Worm (Caenorhabditis elegans) whole organism, L3 larva: ENCODE measurements around the gene Y38F2AL.12.
A peak's percentile ranks its signal among the peaks of the same experiment; 100 is the strongest.

Source experiments
- R02D3.7 ChIP-seq: fragments of 150-350 bp; optimal IDR thresholded peaks from 2 replicates; lab custom pipeline; 2014; ENCODE audit warnings: missing biosample characterization, missing genetic modification characterization
- aly-2 ChIP-seq: fragments of 150-350 bp; optimal IDR thresholded peaks from 2 replicates; lab custom pipeline; 2014; ENCODE audit warnings: missing biosample characterization, missing genetic modification characterization
- ama-1 ChIP-seq: fragments of 150-350 bp; optimal IDR thresholded peaks from 2 replicates; lab custom pipeline; 2018
- ceh-16 ChIP-seq: sonication (generic microtip); optimal IDR thresholded peaks from 2 replicates; lab custom pipeline; 2017; ENCODE audit warnings: missing biosample characterization, missing genetic modification characterization
- ceh-82 ChIP-seq: fragments of 150-350 bp; optimal IDR thresholded peaks from 2 replicates; lab custom pipeline; 2014; ENCODE audit warnings: missing biosample characterization, missing genetic modification characterization
- ceh-9 ChIP-seq: sonication (generic microtip); optimal IDR thresholded peaks from 2 replicates; lab custom pipeline; 2018; ENCODE audit warnings: missing biosample characterization, missing genetic modification characterization
- egl-27 ChIP-seq: sonication (generic microtip); optimal IDR thresholded peaks from 4 replicates; lab custom pipeline; 2017; ENCODE audit warnings: missing biosample characterization, missing genetic modification reagents, missing genetic modification characterization
- egl-5 ChIP-seq: fragments of 150-350 bp; optimal IDR thresholded peaks from 2 replicates; lab custom pipeline; 2017; ENCODE audit warnings: missing biosample characterization, missing genetic modification reagents, missing genetic modification characterization, inconsistent platforms
- elt-1 ChIP-seq: fragments of 150-350 bp; optimal IDR thresholded peaks from 2 replicates; lab custom pipeline; 2014; ENCODE audit warnings: missing biosample characterization, missing genetic modification characterization
- elt-2 ChIP-seq: sonication (generic microtip); optimal IDR thresholded peaks from 2 replicates; lab custom pipeline; 2016; ENCODE audit warnings: missing genetic modification reagents, mild to moderate bottlenecking, missing genetic modification characterization, missing compliant biosample characterization
- eor-1 ChIP-seq, 2 experiments: fragments of 150-350 bp; optimal IDR thresholded peaks; 2 replicates each; lab custom pipeline; 2014 to 2018; ENCODE audit warnings: missing biosample characterization in 2 of 2, missing genetic modification characterization in 2 of 2
- fkh-2 ChIP-seq: fragments of 150-350 bp; optimal IDR thresholded peaks from 2 replicates; lab custom pipeline; 2014; ENCODE audit warnings: missing biosample characterization, missing genetic modification reagents, missing genetic modification characterization
- fos-1 ChIP-seq: fragments of 150-350 bp; optimal IDR thresholded peaks from 2 replicates; lab custom pipeline; 2014; ENCODE audit warnings: missing biosample characterization, missing genetic modification characterization
- hmg-11 ChIP-seq: sonication (generic microtip); optimal IDR thresholded peaks from 2 replicates; lab custom pipeline; 2016; ENCODE audit warnings: missing genetic modification characterization, missing compliant biosample characterization
- lin-15B ChIP-seq: fragments of 150-350 bp; optimal IDR thresholded peaks from 2 replicates; lab custom pipeline; 2014; ENCODE audit warnings: missing biosample characterization, missing genetic modification characterization
- lsy-12 ChIP-seq: sonication (generic microtip); optimal IDR thresholded peaks from 2 replicates; lab custom pipeline; 2016; ENCODE audit warnings: mild to moderate bottlenecking, missing genetic modification characterization, missing compliant biosample characterization
- mdl-1 ChIP-seq: fragments of 150-350 bp; optimal IDR thresholded peaks from 2 replicates; lab custom pipeline; 2014; ENCODE audit warnings: missing biosample characterization, missing genetic modification characterization
- mml-1 ChIP-seq: fragments of 150-350 bp; sonication (generic microtip); optimal IDR thresholded peaks from 3 replicates; lab custom pipeline; 2014; ENCODE audit warnings: missing biosample characterization, missing genetic modification characterization
- nfya-1 ChIP-seq: sonication (generic microtip); optimal IDR thresholded peaks from 2 replicates; lab custom pipeline; 2017; ENCODE audit warnings: missing genetic modification characterization, mild to moderate bottlenecking, missing compliant biosample characterization, antibody characterized with exemption, moderate library complexity; ENCODE audit not compliant: insufficient read depth
- nhr-11 ChIP-seq: fragments of 150-350 bp; optimal IDR thresholded peaks from 2 replicates; lab custom pipeline; 2014; ENCODE audit warnings: missing biosample characterization, missing genetic modification characterization
- nhr-12 ChIP-seq: fragments of 150-350 bp; optimal IDR thresholded peaks from 2 replicates; lab custom pipeline; 2014; ENCODE audit warnings: missing biosample characterization, missing genetic modification characterization
- nhr-23 ChIP-seq: fragments of 150-350 bp; optimal IDR thresholded peaks from 2 replicates; lab custom pipeline; 2014; ENCODE audit warnings: missing biosample characterization, missing genetic modification reagents, missing genetic modification characterization
- nhr-25 ChIP-seq: sonication (generic microtip); optimal IDR thresholded peaks from 2 replicates; lab custom pipeline; 2017; ENCODE audit warnings: missing biosample characterization, missing genetic modification characterization
- nhr-28 ChIP-seq: fragments of 150-350 bp; optimal IDR thresholded peaks from 2 replicates; lab custom pipeline; 2014; ENCODE audit warnings: missing biosample characterization, missing genetic modification characterization
- nhr-76 ChIP-seq: fragments of 150-350 bp; sonication (generic microtip); optimal IDR thresholded peaks from 5 replicates; lab custom pipeline; 2014; ENCODE audit warnings: missing biosample characterization, missing genetic modification characterization
- pqm-1 ChIP-seq: fragments of 150-350 bp; optimal IDR thresholded peaks from 2 replicates; lab custom pipeline; 2017; ENCODE audit warnings: missing biosample characterization, missing genetic modification characterization, inconsistent platforms
- sea-2 ChIP-seq: fragments of 150-350 bp; sonication (generic microtip); optimal IDR thresholded peaks from 4 replicates; lab custom pipeline; 2014; ENCODE audit warnings: missing biosample characterization, missing genetic modification reagents, missing genetic modification characterization
- skn-1 ChIP-seq: fragments of 150-350 bp; optimal IDR thresholded peaks from 2 replicates; lab custom pipeline; 2014; ENCODE audit warnings: missing biosample characterization, missing genetic modification characterization
- snpc-4 ChIP-seq: fragments of 150-350 bp; optimal IDR thresholded peaks from 2 replicates; lab custom pipeline; 2014; ENCODE audit warnings: missing biosample characterization, missing genetic modification characterization
- tbx-2 ChIP-seq: sonication (generic microtip); optimal IDR thresholded peaks from 2 replicates; lab custom pipeline; 2016; ENCODE audit warnings: mild to moderate bottlenecking, missing genetic modification characterization, missing compliant biosample characterization
- unc-62 ChIP-seq: fragments of 150-350 bp; sonication (generic microtip); optimal IDR thresholded peaks from 4 replicates; lab custom pipeline; 2014; ENCODE audit warnings: missing biosample characterization, missing genetic modification reagents, missing genetic modification characterization
- zag-1 ChIP-seq: fragments of 150-350 bp; optimal IDR thresholded peaks from 2 replicates; lab custom pipeline; 2014; ENCODE audit warnings: missing biosample characterization, missing genetic modification characterization
- ztf-11 ChIP-seq: fragments of 150-350 bp; optimal IDR thresholded peaks from 2 replicates; lab custom pipeline; 2014; ENCODE audit warnings: missing biosample characterization, missing genetic modification characterization

Gene Y38F2AL.12

DNA sequence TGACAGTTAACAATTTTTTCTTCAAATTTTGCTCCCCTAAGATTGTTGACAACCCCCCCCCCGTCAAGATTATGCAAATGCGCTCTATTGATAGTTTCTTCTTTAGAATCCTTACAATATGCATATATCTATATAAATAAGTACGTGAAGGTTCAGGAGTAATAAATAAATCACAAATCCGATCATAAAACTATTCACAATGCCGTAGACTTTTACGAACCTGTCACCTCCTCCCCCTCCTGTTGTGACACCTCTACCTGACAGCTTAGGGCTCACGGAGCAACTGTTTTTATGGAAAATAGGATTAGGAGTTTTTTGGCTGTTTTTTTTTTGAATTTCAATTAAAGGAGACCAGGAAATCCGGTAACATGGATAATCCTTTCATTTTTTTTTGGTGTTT is 24.3 kb upstream of the Y38F2AL.12 start:
- TF ChIP-seq nhr-28 (tag; lab: Kevin White, UChicago) (no peak), ama-1 (no peak), ceh-82 (tag; lab: Kevin White, UChicago) (no peak), skn-1 (no peak), egl-27 (tag; lab: Kevin White, UChicago) (no peak), R02D3.7 (tag; lab: Kevin White, UChicago) (no peak), fkh-2 (tag; lab: Kevin White, UChicago) (no peak), tbx-2 (no peak), aly-2 (tag; lab: Kevin White, UChicago) (no peak), fos-1 (tag; lab: Kevin White, UChicago) (no peak), elt-1 (tag; lab: Kevin White, UChicago) (no peak), sea-2 (no peak), unc-62 (no peak), ceh-9 (no peak), nhr-12 (tag; lab: Kevin White, UChicago) (no peak)
- TF ChIP-seq, all 47 proteins: peak for 0

DNA sequence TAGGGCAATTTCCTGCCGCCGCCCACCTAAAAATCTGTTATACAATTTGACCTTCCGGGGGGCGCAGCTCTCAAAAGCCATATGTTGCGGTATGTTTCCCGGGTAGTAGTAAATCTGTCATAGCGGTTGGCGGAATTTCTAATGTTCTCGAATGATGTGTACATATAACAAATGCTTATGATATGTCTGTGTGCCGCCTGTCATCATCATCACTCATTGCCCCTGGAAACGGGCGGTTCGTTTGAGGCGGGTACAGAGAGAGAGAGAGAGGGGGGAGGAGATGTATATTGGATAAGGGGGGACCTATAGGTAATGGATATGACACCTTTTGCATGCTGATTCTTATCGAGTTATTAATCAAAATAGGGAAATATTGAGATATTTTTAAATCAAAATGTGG is 19.7 kb upstream of the Y38F2AL.12 start:
- TF ChIP-seq ztf-11 (tag; lab: Kevin White, UChicago) (no peak), sea-2 (no peak), ceh-82 (tag; lab: Kevin White, UChicago) (no peak), zag-1 (tag; lab: Kevin White, UChicago) (no peak), ama-1 (no peak), skn-1 (no peak), nhr-23 (no peak), nhr-76 (tag; lab: Kevin White, UChicago) (no peak)
- TF ChIP-seq, all 47 proteins: peak for 0

DNA sequence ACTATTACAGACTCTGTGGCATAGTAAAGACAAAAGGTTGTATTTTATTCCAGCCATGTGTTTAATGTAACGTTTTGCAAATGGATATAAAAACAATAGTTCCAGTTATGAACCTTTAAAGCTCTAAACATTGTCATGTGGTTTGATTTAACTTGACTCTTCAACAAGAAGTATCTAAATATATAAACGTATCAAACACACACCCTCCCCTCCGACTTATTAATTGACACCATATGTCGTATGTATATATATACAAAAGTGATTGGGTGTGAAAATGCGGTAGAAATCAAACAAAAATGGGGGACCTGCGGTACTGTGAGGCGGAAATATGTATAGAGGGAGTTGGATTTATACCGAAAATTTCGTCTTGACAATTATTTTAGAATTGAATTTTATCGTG is 18.0 kb upstream of the Y38F2AL.12 start:
- TF ChIP-seq mml-1: no peak
- no peak for TF ChIP-seq zag-1 (tag; lab: Kevin White, UChicago)
- no peak for TF ChIP-seq egl-5
- TF ChIP-seq sea-2: no peak
- no peak for TF ChIP-seq fos-1 (tag; lab: Kevin White, UChicago)
- TF ChIP-seq lsy-12 (tag; lab: Kevin White, UChicago): no peak
- no peak for TF ChIP-seq nfya-1 (tag; lab: Kevin White, UChicago)
- TF ChIP-seq nhr-11: no peak
- TF ChIP-seq R02D3.7 (tag; lab: Kevin White, UChicago): no peak
- no peak for TF ChIP-seq elt-2 (tag; lab: Kevin White, UChicago)
- no peak for TF ChIP-seq pqm-1 (tag; lab: Kevin White, UChicago)
- TF ChIP-seq hmg-11 (tag; lab: Kevin White, UChicago): no peak

DNA sequence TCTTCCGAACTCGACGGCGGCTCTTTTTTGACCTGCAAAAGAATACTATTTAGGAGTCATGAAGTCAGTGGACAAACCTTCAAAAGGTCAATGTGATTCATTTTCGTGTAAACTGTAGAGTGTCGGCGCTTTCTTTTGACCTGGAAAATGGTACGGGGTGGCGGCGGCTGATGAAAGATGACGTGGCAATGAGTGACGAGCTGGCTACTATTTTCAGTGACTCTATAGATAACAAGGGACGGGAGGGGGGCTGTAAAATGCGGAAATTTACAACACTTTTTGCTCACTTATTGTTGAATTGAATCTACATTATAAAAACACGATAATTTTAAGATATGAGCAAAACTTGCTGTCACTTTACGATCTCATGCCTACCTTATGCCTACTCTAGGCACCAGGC is 16.2 kb upstream of the Y38F2AL.12 start, which contains the start of gene lin-1:
Gene lin-1, minus strand, starts transcription at position 101 of the 400 bp plus-strand sequence.
- TF ChIP-seq mdl-1 (tag; lab: Kevin White, UChicago) (no peak), nhr-25 (no peak), fkh-2 (tag; lab: Kevin White, UChicago) (no peak), snpc-4 (no peak), fos-1 (tag; lab: Kevin White, UChicago) (no peak), mml-1 (no peak), R02D3.7 (tag; lab: Kevin White, UChicago) (no peak)
- TF ChIP-seq, all 47 proteins: peak for 0

DNA sequence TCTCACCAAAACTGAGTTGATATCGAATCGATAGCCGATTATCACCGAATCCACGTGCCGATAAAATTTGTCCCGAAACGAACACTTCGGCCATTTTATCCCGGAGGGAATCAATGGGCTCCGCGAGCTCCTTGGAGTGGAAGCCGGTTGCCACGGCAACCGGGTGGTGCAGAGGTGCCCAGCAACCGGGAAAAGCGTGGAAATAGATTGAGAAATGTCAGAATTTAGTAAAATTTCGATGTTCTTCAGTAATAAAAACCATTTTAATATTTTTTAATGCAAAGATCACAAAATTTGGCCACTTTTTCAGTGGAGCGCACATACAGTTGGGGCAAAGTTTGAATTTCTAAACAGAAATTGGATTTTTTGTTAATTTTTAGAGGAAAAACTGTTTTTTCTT is 9.9 kb upstream of the Y38F2AL.12 start, which contains the start of gene mksr-2:
Gene mksr-2, minus strand, starts transcription at position 101 of the 400 bp plus-strand sequence.
- TF ChIP-seq elt-1 (tag; lab: Kevin White, UChicago) (no peak), ceh-16 (tag; lab: Kevin White, UChicago) (no peak), nhr-12 (tag; lab: Kevin White, UChicago) (no peak), eor-1 (tag; optimal IDR thresholded peaks at IDR 0.05; lab: Kevin White, UChicago) (no peak)

DNA sequence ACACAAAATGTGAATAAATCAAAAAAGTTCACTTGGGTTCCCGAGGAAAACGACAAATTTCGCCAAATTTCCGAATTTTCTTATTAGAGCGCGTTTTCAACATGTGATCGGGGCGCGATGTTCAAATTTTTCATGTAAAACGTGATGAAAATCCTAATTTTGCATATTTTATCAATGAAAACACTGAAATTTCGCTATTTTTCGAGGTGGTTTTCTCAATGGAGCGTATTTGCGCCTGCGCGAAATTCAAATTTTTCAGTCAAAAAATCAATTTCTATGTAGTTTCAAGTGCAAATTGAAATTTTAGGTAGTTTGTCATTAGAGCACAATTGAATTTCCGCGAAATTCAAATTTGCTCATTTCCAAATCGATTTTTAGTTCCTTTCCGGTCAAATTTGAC is 9.0 kb upstream of the Y38F2AL.12 start:
- TF ChIP-seq lin-15B (tag; lab: Kevin White, UChicago) (peak; percentile 21), mml-1 (no peak), egl-5 (no peak), elt-2 (tag; lab: Kevin White, UChicago) (no peak)
- TF ChIP-seq, all 47 proteins: peak for 1
